Worm (Caenorhabditis elegans) whole organism, L1 larva: ENCODE results near the gene rle-1.

Experiments
- aha-1 ChIP-seq: fragments of 150-350 bp; optimal IDR thresholded peaks from 2 replicates; lab custom pipeline; 2014; ENCODE audit warnings: missing biosample characterization, missing genetic modification characterization
- ama-1 ChIP-seq: fragments of 150-350 bp; optimal IDR thresholded peaks from 2 replicates; lab custom pipeline; 2014
- blmp-1 ChIP-seq: fragments of 150-350 bp; optimal IDR thresholded peaks from 2 replicates; lab custom pipeline; 2014; ENCODE audit warnings: missing biosample characterization, missing genetic modification characterization
- lsy-2 ChIP-seq, 2 experiments: fragments of 150-350 bp; optimal IDR thresholded peaks; 2 replicates each; lab custom pipeline; 2014; ENCODE audit warnings: missing biosample characterization in 2 of 2, missing genetic modification characterization in 2 of 2
- nhr-77 ChIP-seq: fragments of 150-350 bp; optimal IDR thresholded peaks from 2 replicates; lab custom pipeline; 2014; ENCODE audit warnings: missing biosample characterization, missing genetic modification characterization
- ztf-4 ChIP-seq: fragments of 150-350 bp; optimal IDR thresholded peaks from 2 replicates; lab custom pipeline; 2014; ENCODE audit warnings: missing biosample characterization, missing genetic modification characterization

DNA sequence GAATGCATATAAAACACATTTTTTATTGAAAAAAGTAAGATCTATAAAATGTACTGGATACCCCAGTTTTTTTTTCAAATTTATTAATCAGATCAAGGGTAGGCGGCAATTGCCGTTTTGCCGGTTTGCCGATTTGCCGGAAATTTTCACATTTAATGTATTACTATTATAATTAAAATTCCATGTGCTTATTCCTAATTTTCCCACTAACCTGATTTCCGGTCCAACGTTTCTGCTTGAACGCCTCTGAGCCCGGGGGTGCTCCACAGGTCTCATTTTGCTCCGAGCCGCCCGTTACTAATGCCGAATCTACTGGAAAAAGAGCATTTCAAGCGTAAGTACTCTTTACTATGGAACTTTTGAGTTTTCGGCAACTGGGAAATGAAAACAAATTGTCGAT, 33.6 kb downstream of the rle-1 start, which contains the start of gene dhc-4:
- TF ChIP-seq lsy-2 (tag; optimal IDR thresholded peaks at IDR 0.05; lab: Kevin White, UChicago) (no peak), ztf-4 (tag; lab: Kevin White, UChicago) (no peak), nhr-77 (tag; lab: Kevin White, UChicago) (no peak), aha-1 (tag; lab: Kevin White, UChicago) (no peak), ama-1 (lab: Kevin White, UChicago) (no peak), blmp-1 (tag; lab: Kevin White, UChicago) (no peak)
